Fruit fly (Drosophila melanogaster) whole organism, embryonic: ENCODE data around the gene CG10116.

Source experiments
- Bdp1 ChIP-seq: fragments of 200-800 bp; sonication (Bioruptor generic); optimal IDR thresholded peaks from 3 replicates; lab custom pipeline; 2016; ENCODE audit warnings: missing biosample characterization, missing genetic modification characterization
- Blimp-1 ChIP-seq: fragments of 200-800 bp; sonication (Bioruptor generic); optimal IDR thresholded peaks from 3 replicates; lab custom pipeline; 2018; ENCODE audit warnings: missing biosample characterization, missing genetic modification characterization, mild to moderate bottlenecking, moderate library complexity, missing genetic modification reagents
- CG1024 ChIP-seq: fragments of 200-800 bp; sonication (Bioruptor generic); IDR thresholded peaks from 2 replicates; pipeline ENCODE4 v1.3.6; 2022; ENCODE audit warnings: missing biosample characterization, missing genetic modification characterization
- CG10274 ChIP-seq: fragments of 200-800 bp; sonication (Bioruptor generic); optimal IDR thresholded peaks from 3 replicates; lab custom pipeline; 2017; ENCODE audit warnings: missing biosample characterization, mild to moderate bottlenecking, missing genetic modification characterization
- CG11085 ChIP-seq: fragments of 200-800 bp; sonication (Bioruptor generic); IDR thresholded peaks from 2 replicates; pipeline ENCODE4 v1.3.6; 2022; ENCODE audit warnings: missing biosample characterization, missing genetic modification characterization
- CG11398 ChIP-seq: fragments of 200-800 bp; sonication (Bioruptor generic); optimal IDR thresholded peaks from 2 replicates; lab custom pipeline; 2016; ENCODE audit warnings: missing biosample characterization, missing genetic modification characterization
- CG11696 ChIP-seq: fragments of 200-800 bp; sonication (Bioruptor generic); IDR thresholded peaks from 2 replicates; pipeline ENCODE4 v1.3.6; 2022; ENCODE audit warnings: missing biosample characterization, missing genetic modification characterization
- CG12659 ChIP-seq: fragments of 200-800 bp; sonication (Bioruptor generic); optimal IDR thresholded peaks from 3 replicates; lab custom pipeline; 2017; ENCODE audit warnings: mild to moderate bottlenecking, missing biosample characterization, missing genetic modification reagents, missing genetic modification characterization
- CG12769 ChIP-seq: fragments of 200-800 bp; sonication (Bioruptor generic); optimal IDR thresholded peaks from 2 replicates; lab custom pipeline; 2019; ENCODE audit warnings: missing biosample characterization, mild to moderate bottlenecking, missing genetic modification characterization, moderate library complexity
- CG14014 ChIP-seq: fragments of 200-800 bp; sonication (Bioruptor generic); IDR thresholded peaks from 2 replicates; pipeline ENCODE4 v1.3.6; 2022; ENCODE audit warnings: missing biosample characterization, missing genetic modification characterization
- CG15479 ChIP-seq: fragments of 200-800 bp; sonication (Bioruptor generic); optimal IDR thresholded peaks from 3 replicates; lab custom pipeline; 2019; ENCODE audit warnings: missing biosample characterization, mild to moderate bottlenecking, missing genetic modification characterization, moderate library complexity
- CG1647 ChIP-seq: fragments of 200-800 bp; sonication (Bioruptor generic); optimal IDR thresholded peaks from 3 replicates; lab custom pipeline; 2016; ENCODE audit warnings: missing biosample characterization, missing genetic modification characterization
- CG16813 ChIP-seq: fragments of 200-800 bp; sonication (Bioruptor generic); IDR thresholded peaks from 3 replicates; pipeline ENCODE4 v1.3.6; 2022; ENCODE audit warnings: missing biosample characterization, missing genetic modification characterization; ENCODE audit not compliant: partially characterized antibody
- CG1832 ChIP-seq: fragments of 200-800 bp; sonication (Bioruptor generic); optimal IDR thresholded peaks from 2 replicates; lab custom pipeline; 2017; ENCODE audit warnings: missing biosample characterization, mild to moderate bottlenecking, missing genetic modification characterization, inconsistent platforms
- CG31388 ChIP-seq: fragments of 200-800 bp; sonication (Bioruptor generic); optimal IDR thresholded peaks from 2 replicates; lab custom pipeline; 2016; ENCODE audit warnings: missing biosample characterization, missing genetic modification characterization
- CG32772 ChIP-seq: fragments of 200-800 bp; sonication (Bioruptor generic); IDR thresholded peaks from 2 replicates; pipeline ENCODE4 v1.3.6; 2022; ENCODE audit warnings: missing biosample characterization, missing genetic modification characterization
- CG3281 ChIP-seq: fragments of 200-800 bp; sonication (Bioruptor generic); optimal IDR thresholded peaks from 3 replicates; lab custom pipeline; 2017; ENCODE audit warnings: missing biosample characterization, mild to moderate bottlenecking, missing genetic modification characterization
- CG4617 ChIP-seq: fragments of 200-800 bp; sonication (Bioruptor generic); optimal IDR thresholded peaks from 3 replicates; lab custom pipeline; 2016; ENCODE audit warnings: missing biosample characterization, missing genetic modification characterization, borderline replicate concordance
- CG4820 ChIP-seq: fragments of 200-800 bp; sonication (Bioruptor generic); optimal IDR thresholded peaks from 3 replicates; lab custom pipeline; 2016; ENCODE audit warnings: missing biosample characterization, missing genetic modification characterization
- CG6272 ChIP-seq: fragments of 200-800 bp; sonication (Bioruptor generic); IDR thresholded peaks from 2 replicates; pipeline ENCODE4 v1.3.6; 2022; ENCODE audit warnings: missing biosample characterization, missing genetic modification characterization
- CG6854 ChIP-seq: fragments of 200-800 bp; sonication (Bioruptor generic); optimal IDR thresholded peaks from 3 replicates; lab custom pipeline; 2017; ENCODE audit warnings: missing biosample characterization, mild to moderate bottlenecking, missing genetic modification characterization
- CG7556 ChIP-seq: fragments of 200-800 bp; sonication (Bioruptor generic); optimal IDR thresholded peaks from 2 replicates; lab custom pipeline; 2017; ENCODE audit warnings: missing biosample characterization, mild to moderate bottlenecking, missing genetic modification characterization
- CG7963 ChIP-seq: fragments of 200-800 bp; sonication (Bioruptor generic); IDR thresholded peaks from 3 replicates; pipeline ENCODE4 v1.3.6; 2022; ENCODE audit warnings: missing biosample characterization, missing genetic modification characterization; ENCODE audit not compliant: partially characterized antibody
- CG8281 ChIP-seq: fragments of 200-800 bp; sonication (Bioruptor generic); optimal IDR thresholded peaks from 2 replicates; lab custom pipeline; 2018; ENCODE audit warnings: missing biosample characterization, mild to moderate bottlenecking, missing genetic modification characterization, moderate library complexity
- CG9215 ChIP-seq: fragments of 200-800 bp; sonication (Bioruptor generic); IDR thresholded peaks from 2 replicates; pipeline ENCODE4 v1.3.6; 2022; ENCODE audit warnings: missing biosample characterization, missing genetic modification characterization
- CG9876 ChIP-seq: fragments of 200-800 bp; sonication (Bioruptor generic); optimal IDR thresholded peaks from 2 replicates; lab custom pipeline; 2016; ENCODE audit warnings: missing biosample characterization, missing genetic modification characterization
- Dek ChIP-seq: fragments of 200-800 bp; sonication (Bioruptor generic); optimal IDR thresholded peaks from 3 replicates; lab custom pipeline; 2019; ENCODE audit warnings: missing biosample characterization, mild to moderate bottlenecking, missing genetic modification characterization, moderate library complexity
- Dip2 ChIP-seq: fragments of 200-800 bp; sonication (Bioruptor generic); IDR thresholded peaks from 2 replicates; pipeline ENCODE4 v1.3.6; 2022; ENCODE audit warnings: missing biosample characterization, missing genetic modification characterization
- HHEX ChIP-seq: fragments of 200-800 bp; sonication (Bioruptor generic); optimal IDR thresholded peaks from 3 replicates; lab custom pipeline; 2017; ENCODE audit warnings: missing biosample characterization, mild to moderate bottlenecking, missing genetic modification characterization, missing genetic modification reagents
- Hey ChIP-seq: fragments of 200-800 bp; sonication (Bioruptor generic); optimal IDR thresholded peaks from 3 replicates; lab custom pipeline; 2018; ENCODE audit warnings: missing biosample characterization, mild to moderate bottlenecking, missing genetic modification characterization
- Hr51 ChIP-seq, 2 experiments: fragments of 200-800 bp; sonication (Bioruptor generic); optimal IDR thresholded peaks; 2 replicates in 1 of 2; 3 replicates in 1 of 2; lab custom pipeline; 2016 to 2018; ENCODE audit warnings: missing biosample characterization in 2 of 2, missing genetic modification characterization in 2 of 2, mild to moderate bottlenecking in 1 of 2, moderate library complexity in 1 of 2
- Lpt ChIP-seq: fragments of >200 bp; optimal IDR thresholded peaks from 2 replicates; lab custom pipeline; 2018; ENCODE audit warnings: missing biosample characterization, missing genetic modification characterization
- Med ChIP-seq: fragments of 200-800 bp; sonication (Bioruptor generic); peaks from one replicate; lab custom pipeline; 2016; ENCODE audit warnings: missing biosample characterization, missing genetic modification characterization, mild to moderate bottlenecking, inconsistent platforms, moderate library complexity
- Myb ChIP-seq: fragments of 200-800 bp; sonication (Bioruptor generic); optimal IDR thresholded peaks from 2 replicates; lab custom pipeline; 2016; ENCODE audit warnings: missing biosample characterization, missing genetic modification characterization
- NK7.1 ChIP-seq: fragments of 200-800 bp; sonication (Bioruptor generic); optimal IDR thresholded peaks from 3 replicates; lab custom pipeline; 2016; ENCODE audit warnings: missing biosample characterization, missing genetic modification characterization
- Scr ChIP-seq: fragments of 200-800 bp; sonication (Bioruptor generic); IDR thresholded peaks from 2 replicates; pipeline ENCODE4 v1.3.6; 2022; ENCODE audit warnings: missing biosample characterization, missing genetic modification characterization; ENCODE audit not compliant: partially characterized antibody
- disco-r ChIP-seq: fragments of 200-800 bp; sonication (Bioruptor generic); optimal IDR thresholded peaks from 2 replicates; lab custom pipeline; 2016; ENCODE audit warnings: missing biosample characterization, missing genetic modification characterization
- dmrt11E ChIP-seq: fragments of 200-800 bp; sonication (Bioruptor generic); optimal IDR thresholded peaks from 3 replicates; lab custom pipeline; 2018; ENCODE audit warnings: missing biosample characterization, mild to moderate bottlenecking, missing genetic modification characterization, moderate library complexity
- en ChIP-seq: fragments of 200-800 bp; sonication (Bioruptor generic); optimal IDR thresholded peaks from 2 replicates; lab custom pipeline; 2016; ENCODE audit warnings: missing biosample characterization, missing genetic modification characterization
- fd102C ChIP-seq: fragments of 200-800 bp; sonication (Bioruptor generic); optimal IDR thresholded peaks from 2 replicates; lab custom pipeline; 2018; ENCODE audit warnings: missing biosample characterization, mild to moderate bottlenecking, missing genetic modification characterization, moderate library complexity
- fru ChIP-seq: fragments of >200 bp; optimal IDR thresholded peaks from 2 replicates; lab custom pipeline; 2017
- hb ChIP-seq: fragments of 200-800 bp; sonication (Bioruptor generic); IDR thresholded peaks from 3 replicates; pipeline ENCODE4 v1.3.6; 2022; ENCODE audit warnings: missing biosample characterization, missing genetic modification characterization; ENCODE audit not compliant: partially characterized antibody
- klu ChIP-seq: fragments of 200-800 bp; sonication (Bioruptor generic); IDR thresholded peaks from 2 replicates; pipeline ENCODE4 v1.3.6; 2022; ENCODE audit warnings: missing biosample characterization, missing genetic modification characterization
- knrl ChIP-seq: fragments of 200-800 bp; sonication (Bioruptor generic); IDR thresholded peaks from 3 replicates; pipeline ENCODE4 v1.3.6; 2022; ENCODE audit warnings: missing biosample characterization, missing genetic modification characterization; ENCODE audit not compliant: partially characterized antibody
- lbe ChIP-seq: fragments of 200-800 bp; sonication (Bioruptor generic); optimal IDR thresholded peaks from 2 replicates; lab custom pipeline; 2016; ENCODE audit warnings: missing biosample characterization, mild to moderate bottlenecking, missing genetic modification characterization
- lmd ChIP-seq: fragments of 200-800 bp; sonication (Bioruptor generic); IDR thresholded peaks from 2 replicates; pipeline ENCODE4 v1.3.6; 2022; ENCODE audit warnings: missing biosample characterization, missing genetic modification characterization
- nau ChIP-seq: fragments of 200-800 bp; sonication (Bioruptor generic); optimal IDR thresholded peaks from 3 replicates; lab custom pipeline; 2017; ENCODE audit warnings: missing biosample characterization, mild to moderate bottlenecking, missing genetic modification characterization, missing genetic modification reagents
- pb ChIP-seq: fragments of 200-800 bp; sonication (Bioruptor generic); optimal IDR thresholded peaks from 3 replicates; lab custom pipeline; 2016; ENCODE audit warnings: missing biosample characterization, missing genetic modification characterization
- pzg ChIP-seq: fragments of 200-800 bp; sonication (Bioruptor generic); optimal IDR thresholded peaks from 3 replicates; lab custom pipeline; 2018; ENCODE audit warnings: missing biosample characterization, mild to moderate bottlenecking, missing genetic modification characterization, moderate library complexity
- vfl ChIP-seq: fragments of 200-800 bp; sonication (Bioruptor generic); optimal IDR thresholded peaks from 2 replicates; lab custom pipeline; 2016; ENCODE audit warnings: missing biosample characterization, missing genetic modification characterization

Gene CG10116

dm6 chr3L:13479609-13480240, 22.7 kb upstream of the CG10116 start (continued):
- TF ChIP-seq disco-r (GFP tag; lab: Kevin White, UChicago) = no peak
- TF ChIP-seq CG4617 (GFP tag; lab: Kevin White, UChicago) = no peak
- no peak for TF ChIP-seq dmrt11E
- TF ChIP-seq Hey (tag; lab: Kevin White, UChicago) = no peak
- TF ChIP-seq CG12769 = peak; percentile 52
- no peak for TF ChIP-seq CG9876 (GFP tag; lab: Kevin White, UChicago)
- no peak for TF ChIP-seq Lpt (GFP tag; lab: Kevin White, UChicago)
- peak; percentile 57 for TF ChIP-seq CG12659 (GFP tag; lab: Kevin White, UChicago)
- peak; percentile 42; the same call in 1 of the 2 replicates for TF ChIP-seq CG9215
- no peak for TF ChIP-seq hb (GFP tag; lab: Robert Waterston, UW)
- TF ChIP-seq Hr51 (GFP tag; optimal IDR thresholded peaks at IDR 0.05; lab: Kevin White, UChicago) = peak in 1 of 2 experiments; percentile 69
- no peak for TF ChIP-seq klu
- TF ChIP-seq CG14014 = 0 out of 2 replicates have a peak, but pooled peaks have one; percentile 30
- peak; percentile 52 for TF ChIP-seq Dek (tag; lab: Kevin White, UChicago)
- TF ChIP-seq lmd (GFP tag; lab: Robert Waterston, UW) = peak; percentile 65
- TF ChIP-seq Scr (GFP tag; lab: Robert Waterston, UW) = no peak
- TF ChIP-seq Dip2 (GFP tag; lab: Robert Waterston, UW) = no peak
- TF ChIP-seq CG11398 (GFP tag; lab: Kevin White, UChicago) = peak; percentile 10
- peak; percentile 64 for TF ChIP-seq CG6854 (GFP tag; lab: Kevin White, UChicago)
- TF ChIP-seq pzg (GFP tag; lab: Kevin White, UChicago) = no peak
- TF ChIP-seq CG10274 = peak; percentile 43
- no peak for TF ChIP-seq CG1832 (GFP tag; lab: Kevin White, UChicago)
- TF ChIP-seq CG1647 (GFP tag; lab: Kevin White, UChicago) = no peak
- no peak for TF ChIP-seq CG1024 (GFP tag; lab: Robert Waterston, UW)
- peak; percentile 78 for TF ChIP-seq CG3281 (GFP tag; lab: Kevin White, UChicago)
- TF ChIP-seq CG11696 (GFP tag; lab: Robert Waterston, UW) = no peak
- no peak for TF ChIP-seq fd102C
- peak; percentile 88 for TF ChIP-seq Med (GFP tag; lab: Kevin White, UChicago)
- peak; percentile 0 for TF ChIP-seq CG8281 (tag; lab: Kevin White, UChicago)
- TF ChIP-seq en (GFP tag; lab: Kevin White, UChicago) = no peak
- no peak for TF ChIP-seq fru (lab: Kevin White, UChicago)
- TF ChIP-seq Myb (GFP tag; lab: Kevin White, UChicago) = peak; percentile 17
- no peak for TF ChIP-seq CG7963
- no peak for TF ChIP-seq CG15479 (GFP tag; lab: Kevin White, UChicago)
- TF ChIP-seq CG6272 (GFP tag; lab: Robert Waterston, UW) = no peak
- TF ChIP-seq CG7556 (GFP tag; lab: Kevin White, UChicago) = peak; percentile 59
- TF ChIP-seq NK7.1 (GFP tag; lab: Kevin White, UChicago) = no peak
- no peak for TF ChIP-seq CG11085 (GFP tag; lab: Robert Waterston, UW)
- TF ChIP-seq pb (GFP tag; lab: Kevin White, UChicago) = no peak
- no peak for TF ChIP-seq knrl (GFP tag; lab: Robert Waterston, UW)
- peak; percentile 53 for TF ChIP-seq HHEX (GFP tag; lab: Kevin White, UChicago)
- TF ChIP-seq Blimp-1 (GFP tag; lab: Kevin White, UChicago) = peak; percentile 14
- TF ChIP-seq lbe = no peak
- no peak for TF ChIP-seq CG32772 (GFP tag; lab: Robert Waterston, UW)
- peak; percentile 2 for TF ChIP-seq CG4820 (GFP tag; lab: Kevin White, UChicago)
- no peak for TF ChIP-seq Bdp1 (GFP tag; lab: Kevin White, UChicago)
- TF ChIP-seq CG31388 (GFP tag; lab: Kevin White, UChicago) = no peak
- no peak for TF ChIP-seq nau (GFP tag; lab: Kevin White, UChicago)
- TF ChIP-seq vfl = no peak
- no peak for TF ChIP-seq CG16813
